Worm (Caenorhabditis elegans): Measurements from ENCODE around the gene appg-2.

The appg-2 gene

ce11 chrII:8800830-8801229, at the start of gene appg-2:
appg-2 (plus strand) TSS chrII:8801130.
- no peak for TF ChIP-seq zip-8 (tag; optimal IDR thresholded peaks at IDR 0.05)
- no peak for TF ChIP-seq mls-2 (tag; optimal IDR thresholded peaks at IDR 0.05)
- no peak for TF ChIP-seq blmp-1 (tag; optimal IDR thresholded peaks at IDR 0.05)
- TF ChIP-seq nhr-76 (tag; optimal IDR thresholded peaks at IDR 0.05), result no peak

DNA sequence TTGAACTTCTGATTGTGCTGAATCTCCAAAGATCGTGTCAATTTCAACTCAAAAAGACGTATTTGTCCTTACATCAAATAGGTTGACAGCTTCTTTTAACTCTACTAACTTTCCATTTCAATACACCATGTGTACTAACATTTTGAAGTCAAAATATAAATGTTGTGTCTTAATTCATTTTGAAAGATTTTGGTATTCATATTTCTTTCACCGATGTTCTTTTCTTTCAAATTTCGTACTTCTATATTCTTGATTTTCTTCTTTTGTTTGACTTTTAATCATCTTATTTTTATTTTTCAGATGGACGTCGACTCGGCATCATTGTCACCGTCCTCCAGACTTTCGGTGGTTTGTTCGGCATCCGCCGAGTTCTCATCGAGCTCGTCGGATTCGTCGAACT, 49.2 kb upstream of the appg-2 start, which contains the start of gene atf-2:
Gene atf-2 (plus strand): TSS at position 301 of the 400 bp plus-strand sequence.
- TF ChIP-seq ztf-11 (tag; optimal IDR thresholded peaks at IDR 0.05) (no peak), ham-2 (GFP tag; optimal IDR thresholded peaks at IDR 0.05) (no peak), unc-62 (GFP tag; optimal IDR thresholded peaks at IDR 0.05) (no peak), nhr-2 (tag; optimal IDR thresholded peaks at IDR 0.05) (no peak), ceh-83 (GFP tag; optimal IDR thresholded peaks at IDR 0.05) (no peak), lsy-2 (tag; optimal IDR thresholded peaks at IDR 0.05) (no peak), zip-8 (tag; optimal IDR thresholded peaks at IDR 0.05) (no peak), elt-3 (tag; optimal IDR thresholded peaks at IDR 0.05) (no peak), pha-4 (tag; optimal IDR thresholded peaks at IDR 0.05) (no peak)

DNA sequence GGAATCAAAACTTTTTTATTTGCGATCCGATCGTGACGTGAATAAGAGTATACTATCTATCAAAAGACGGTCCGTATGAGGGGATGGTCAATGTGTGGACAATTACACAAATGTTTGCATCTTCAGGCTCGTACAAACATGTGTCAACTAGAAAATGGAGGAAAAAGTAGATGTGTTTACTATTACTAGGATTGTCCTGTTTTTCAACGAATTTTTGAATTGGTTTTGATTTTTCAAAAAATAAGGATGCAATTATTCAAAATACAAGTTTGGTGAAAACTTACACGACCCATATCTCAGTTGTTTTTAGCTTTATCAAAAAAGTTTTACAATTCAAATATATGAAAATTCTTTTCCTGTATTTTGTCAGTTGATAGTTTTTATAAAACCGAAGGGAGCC, 45.7 kb upstream of the appg-2 start, which contains the start of gene K08F8.7:
Gene K08F8.7 (minus strand): TSS at position 101 of the 400 bp plus-strand sequence.
- TF ChIP-seq ceh-83 (GFP tag; optimal IDR thresholded peaks at IDR 0.05) (no peak), flh-1 (GFP tag; optimal IDR thresholded peaks at IDR 0.05) (no peak), pha-4 (tag; optimal IDR thresholded peaks at IDR 0.05) (no peak), mep-1 (tag; optimal IDR thresholded peaks at IDR 0.05) (no peak), nhr-237 (tag; optimal IDR thresholded peaks at IDR 0.05) (no peak), M03D4.4 (tag; optimal IDR thresholded peaks at IDR 0.05) (no peak), hlh-1 (tag; optimal IDR thresholded peaks at IDR 0.05) (no peak), mab-5 (tag; optimal IDR thresholded peaks at IDR 0.05) (no peak), snpc-4 (tag; optimal IDR thresholded peaks at IDR 0.05) (no peak), elt-1 (tag; optimal IDR thresholded peaks at IDR 0.05; ENCODE audit: borderline replicate concordance, insufficient read depth) (no peak), tbx-8 (GFP tag; optimal IDR thresholded peaks at IDR 0.05) (no peak), bed-3 (GFP tag; optimal IDR thresholded peaks at IDR 0.05) (no peak), cnd-1 (tag; optimal IDR thresholded peaks at IDR 0.05) (no peak), lsy-2 (tag; optimal IDR thresholded peaks at IDR 0.05) (no peak)

- no peak for TF ChIP-seq unc-120 (tag; optimal IDR thresholded peaks at IDR 0.05; ENCODE audit: poor library complexity, severe bottlenecking)
- TF ChIP-seq elt-1 (tag; optimal IDR thresholded peaks at IDR 0.05; ENCODE audit: borderline replicate concordance, insufficient read depth), result no peak
- no peak for TF ChIP-seq nhr-76 (tag; optimal IDR thresholded peaks at IDR 0.05)
- TF ChIP-seq nhr-28 (tag; optimal IDR thresholded peaks at IDR 0.05), result no peak
- no peak for TF ChIP-seq pha-4 (tag; optimal IDR thresholded peaks at IDR 0.05)
- no peak for TF ChIP-seq flh-1 (GFP tag; optimal IDR thresholded peaks at IDR 0.05)
- no peak for TF ChIP-seq ham-2 (GFP tag; optimal IDR thresholded peaks at IDR 0.05)
- no peak for TF ChIP-seq snpc-4 (tag; optimal IDR thresholded peaks at IDR 0.05)
- TF ChIP-seq ces-1 (GFP tag; optimal IDR thresholded peaks at IDR 0.05), result no peak
- TF ChIP-seq M03D4.4 (tag; optimal IDR thresholded peaks at IDR 0.05), result no peak
- no peak for TF ChIP-seq mep-1 (tag; optimal IDR thresholded peaks at IDR 0.05)
- no peak for TF ChIP-seq blmp-1 (tag; optimal IDR thresholded peaks at IDR 0.05)
- TF ChIP-seq hlh-1 (tag; optimal IDR thresholded peaks at IDR 0.05), result no peak
- TF ChIP-seq nhr-12 (tag; optimal IDR thresholded peaks at IDR 0.05), result no peak
- TF ChIP-seq ceh-83 (GFP tag; optimal IDR thresholded peaks at IDR 0.05), result no peak
- no peak for TF ChIP-seq nhr-237 (tag; optimal IDR thresholded peaks at IDR 0.05)
- no peak for TF ChIP-seq lsy-2 (tag; optimal IDR thresholded peaks at IDR 0.05)
- no peak for TF ChIP-seq tbx-8 (GFP tag; optimal IDR thresholded peaks at IDR 0.05)
- no peak for TF ChIP-seq sptf-1 (tag; optimal IDR thresholded peaks at IDR 0.05)
- no peak for TF ChIP-seq sem-2 (GFP tag; optimal IDR thresholded peaks at IDR 0.05)
These were observed 41.4 kb upstream of the appg-2 start, which contains the start of gene fut-1 for ce11 chrII:8759493-8759892. fut-1 (minus strand) TSS chrII:8759593.

ce11 chrII:8761739-8762138, 39.2 kb upstream of the appg-2 start:
- no peak for TF ChIP-seq elt-1 (tag; optimal IDR thresholded peaks at IDR 0.05; ENCODE audit: borderline replicate concordance, insufficient read depth)
- TF ChIP-seq elt-3 (tag; optimal IDR thresholded peaks at IDR 0.05), result no peak

ce11 chrII:8763367-8763766, 37.6 kb upstream of the appg-2 start:
- TF ChIP-seq sem-2 (GFP tag; optimal IDR thresholded peaks at IDR 0.05), result no peak
- TF ChIP-seq lsy-2 (tag; optimal IDR thresholded peaks at IDR 0.05), result no peak
- no peak for TF ChIP-seq cnd-1 (tag; optimal IDR thresholded peaks at IDR 0.05)
- no peak for TF ChIP-seq zip-8 (tag; optimal IDR thresholded peaks at IDR 0.05)
- TF ChIP-seq unc-39 (tag; optimal IDR thresholded peaks at IDR 0.05), result no peak
